Fruit fly (Drosophila melanogaster) whole organism, embryonic: ENCODE results near the gene Erk7.

Experiments
- Bgb ChIP-seq: fragments of 200-800 bp; sonication (Bioruptor generic); IDR thresholded peaks from 2 replicates; pipeline ENCODE4 v1.3.6; 2022; ENCODE audit warnings: missing biosample characterization, missing genetic modification characterization; ENCODE audit not compliant: partially characterized antibody
- Bteb2 ChIP-seq: fragments of 200-800 bp; sonication (Bioruptor generic); optimal IDR thresholded peaks from 2 replicates; lab custom pipeline; 2016; ENCODE audit warnings: missing biosample characterization, missing genetic modification characterization
- CG10959 ChIP-seq: fragments of 200-800 bp; sonication (Bioruptor generic); IDR thresholded peaks from 2 replicates; pipeline ENCODE4 v1.3.6; 2022; ENCODE audit warnings: missing biosample characterization, missing genetic modification characterization
- CG11247 ChIP-seq: fragments of 200-800 bp; sonication (Bioruptor generic); IDR thresholded peaks from 2 replicates; pipeline ENCODE4 v1.3.6; 2022; ENCODE audit warnings: missing biosample characterization, missing genetic modification characterization
- CG13287 ChIP-seq: fragments of 200-800 bp; sonication (Bioruptor generic); IDR thresholded peaks from 2 replicates; pipeline ENCODE4 v1.3.6; 2022; ENCODE audit warnings: missing biosample characterization, missing genetic modification characterization; ENCODE audit not compliant: partially characterized antibody
- CG13296 ChIP-seq: fragments of 200-800 bp; sonication (Bioruptor generic); optimal IDR thresholded peaks from 3 replicates; lab custom pipeline; 2018; ENCODE audit warnings: missing biosample characterization, mild to moderate bottlenecking, missing genetic modification characterization
- CG13775 ChIP-seq: fragments of 200-800 bp; sonication (Bioruptor generic); optimal IDR thresholded peaks from 3 replicates; lab custom pipeline; 2017; ENCODE audit warnings: missing biosample characterization, mild to moderate bottlenecking, missing genetic modification characterization
- CG14667 ChIP-seq: fragments of 200-800 bp; sonication (Bioruptor generic); IDR thresholded peaks from 2 replicates; pipeline ENCODE4 v1.3.6; 2022; ENCODE audit warnings: missing biosample characterization, missing genetic modification characterization
- CG14860 ChIP-seq: fragments of 200-800 bp; sonication (Bioruptor generic); IDR thresholded peaks from 3 replicates; pipeline ENCODE4 v1.3.6; 2022; ENCODE audit warnings: missing biosample characterization, missing genetic modification characterization; ENCODE audit not compliant: partially characterized antibody
- CG15269 ChIP-seq: fragments of 200-800 bp; sonication (Bioruptor generic); optimal IDR thresholded peaks from 2 replicates; lab custom pipeline; 2018; ENCODE audit warnings: missing biosample characterization, mild to moderate bottlenecking, missing genetic modification characterization, moderate library complexity
- CG17186 ChIP-seq: fragments of 200-800 bp; sonication (Bioruptor generic); optimal IDR thresholded peaks from 3 replicates; lab custom pipeline; 2017; ENCODE audit warnings: missing biosample characterization, missing genetic modification reagents, missing genetic modification characterization
- CG17385 ChIP-seq: fragments of 200-800 bp; sonication (Bioruptor generic); optimal IDR thresholded peaks from 3 replicates; lab custom pipeline; 2018; ENCODE audit warnings: missing biosample characterization, mild to moderate bottlenecking, missing genetic modification characterization
- CG17829 ChIP-seq: fragments of 200-800 bp; optimal IDR thresholded peaks from 2 replicates; lab custom pipeline; 2019; ENCODE audit warnings: missing biosample characterization, mild to moderate bottlenecking, missing genetic modification characterization, moderate library complexity
- CG3407 ChIP-seq: fragments of 200-800 bp; sonication (Bioruptor generic); optimal IDR thresholded peaks from 2 replicates; lab custom pipeline; 2018; ENCODE audit warnings: missing biosample characterization, mild to moderate bottlenecking, missing genetic modification characterization
- CG6791 ChIP-seq: fragments of 200-800 bp; sonication (Bioruptor generic); IDR thresholded peaks from 3 replicates; pipeline ENCODE4 v1.3.6; 2022; ENCODE audit warnings: missing biosample characterization, missing genetic modification characterization; ENCODE audit not compliant: partially characterized antibody
- CG8924 ChIP-seq: fragments of 200-800 bp; optimal IDR thresholded peaks from 3 replicates; lab custom pipeline; 2019; ENCODE audit warnings: missing biosample characterization, mild to moderate bottlenecking, missing genetic modification characterization, moderate library complexity
- CG9215 ChIP-seq: fragments of 200-800 bp; sonication (Bioruptor generic); IDR thresholded peaks from 2 replicates; pipeline ENCODE4 v1.3.6; 2022; ENCODE audit warnings: missing biosample characterization, missing genetic modification characterization
- CG9932 ChIP-seq: fragments of 200-800 bp; sonication (Bioruptor generic); IDR thresholded peaks from 2 replicates; pipeline ENCODE4 v1.3.6; 2022; ENCODE audit warnings: missing biosample characterization, missing genetic modification characterization
- D19B ChIP-seq: fragments of 200-800 bp; sonication (Bioruptor generic); optimal IDR thresholded peaks from 2 replicates; lab custom pipeline; 2017; ENCODE audit warnings: missing biosample characterization, mild to moderate bottlenecking, missing genetic modification characterization
- E2f2 ChIP-seq: fragments of 200-800 bp; sonication (Bioruptor generic); IDR thresholded peaks from 2 replicates; pipeline ENCODE4 v1.3.6; 2022; ENCODE audit warnings: missing biosample characterization, missing genetic modification characterization
- Ets65A ChIP-seq: fragments of 200-800 bp; sonication (Bioruptor generic); peaks from one replicate; lab custom pipeline; 2016; ENCODE audit warnings: missing biosample characterization, missing genetic modification characterization
- HmgZ ChIP-seq: fragments of 200-800 bp; sonication (Bioruptor generic); optimal IDR thresholded peaks from 2 replicates; lab custom pipeline; 2018; ENCODE audit warnings: missing biosample characterization, mild to moderate bottlenecking, missing genetic modification characterization
- Med ChIP-seq: fragments of 200-800 bp; sonication (Bioruptor generic); peaks from one replicate; lab custom pipeline; 2016; ENCODE audit warnings: missing biosample characterization, missing genetic modification characterization, mild to moderate bottlenecking, inconsistent platforms, moderate library complexity
- Myb ChIP-seq: fragments of 200-800 bp; sonication (Bioruptor generic); optimal IDR thresholded peaks from 2 replicates; lab custom pipeline; 2016; ENCODE audit warnings: missing biosample characterization, missing genetic modification characterization
- Rfx ChIP-seq: fragments of 200-800 bp; sonication (Bioruptor generic); IDR thresholded peaks from 2 replicates; pipeline ENCODE4 v1.3.6; 2022; ENCODE audit warnings: missing biosample characterization, missing genetic modification characterization
- bab2 ChIP-seq: fragments of 200-800 bp; sonication (Bioruptor generic); optimal IDR thresholded peaks from 2 replicates; lab custom pipeline; 2016; ENCODE audit warnings: missing biosample characterization, missing genetic modification characterization
- bsh ChIP-seq, 2 experiments: fragments of 200-800 bp; sonication (Bioruptor generic); optimal IDR thresholded peaks; 2 replicates each; lab custom pipeline; 2017 to 2018; ENCODE audit warnings: mild to moderate bottlenecking in 2 of 2, missing biosample characterization in 2 of 2, missing genetic modification characterization in 2 of 2, moderate library complexity in 1 of 2
- crc ChIP-seq: fragments of 200-800 bp; sonication (Bioruptor generic); optimal IDR thresholded peaks from 2 replicates; lab custom pipeline; 2016; ENCODE audit warnings: missing biosample characterization, missing genetic modification characterization
- croc ChIP-seq: fragments of 200-800 bp; sonication (Bioruptor generic); conservative IDR thresholded peaks from 3 replicates; pipeline ENCODE4 v1.3.6; 2022; ENCODE audit warnings: missing biosample characterization, missing genetic modification characterization
- ftz-f1 ChIP-seq: fragments of 200-800 bp; sonication (Bioruptor generic); optimal IDR thresholded peaks from 2 replicates; lab custom pipeline; 2016; ENCODE audit warnings: missing biosample characterization, missing genetic modification characterization
- gsb ChIP-seq: fragments of 200-800 bp; sonication (Bioruptor generic); IDR thresholded peaks from 2 replicates; pipeline ENCODE4 v1.3.6; 2022; ENCODE audit warnings: missing biosample characterization, missing genetic modification characterization
- insv ChIP-seq, 2 experiments: fragments of 200-800 bp; sonication (Bioruptor generic); optimal IDR thresholded peaks; 3 replicates each; lab custom pipeline; 2016 to 2018; ENCODE audit warnings: missing biosample characterization in 2 of 2, missing genetic modification characterization in 2 of 2
- inv ChIP-seq: fragments of 200-800 bp; sonication (Bioruptor generic); IDR thresholded peaks from 2 replicates; pipeline ENCODE4 v1.3.6; 2022; ENCODE audit warnings: missing biosample characterization, missing genetic modification characterization; ENCODE audit not compliant: partially characterized antibody
- kay ChIP-seq: fragments of 200-800 bp; sonication (Bioruptor generic); optimal IDR thresholded peaks from 2 replicates; lab custom pipeline; 2016; ENCODE audit warnings: missing biosample characterization, missing genetic modification characterization
- lilli ChIP-seq: fragments of 200-800 bp; sonication (Bioruptor generic); optimal IDR thresholded peaks from 3 replicates; lab custom pipeline; 2016; ENCODE audit warnings: missing biosample characterization, missing genetic modification characterization
- nerfin-2 ChIP-seq: fragments of 200-800 bp; sonication (Bioruptor generic); IDR thresholded peaks from 2 replicates; pipeline ENCODE4 v1.3.6; 2022; ENCODE audit warnings: missing biosample characterization, missing genetic modification characterization; ENCODE audit not compliant: partially characterized antibody
- prd ChIP-seq, 3 experiments: fragments of >200 bp in 2 of 3; fragments of 200-800 bp in 1 of 3; sonication (Bioruptor generic) in 1 of 3; optimal IDR thresholded peaks in 2 of 3; IDR thresholded peaks in 1 of 3; 2 replicates in 2 of 3; 3 replicates in 1 of 3; pipeline versions ENCODE4 v1.3.6 to Lab custom; 2017 to 2022; ENCODE audit warnings: missing biosample characterization in 1 of 3, missing genetic modification characterization in 1 of 3
- pzg ChIP-seq: fragments of 200-800 bp; sonication (Bioruptor generic); optimal IDR thresholded peaks from 3 replicates; lab custom pipeline; 2018; ENCODE audit warnings: missing biosample characterization, mild to moderate bottlenecking, missing genetic modification characterization, moderate library complexity
- repo ChIP-seq: fragments of 200-800 bp; sonication (Bioruptor generic); optimal IDR thresholded peaks from 2 replicates; lab custom pipeline; 2016; ENCODE audit warnings: missing biosample characterization, missing genetic modification characterization
- stwl ChIP-seq: fragments of 200-800 bp; sonication (Bioruptor generic); optimal IDR thresholded peaks from 3 replicates; lab custom pipeline; 2018; ENCODE audit warnings: missing biosample characterization, mild to moderate bottlenecking, missing genetic modification characterization, moderate library complexity
- unpg ChIP-seq: fragments of 200-800 bp; sonication (Bioruptor generic); optimal IDR thresholded peaks from 3 replicates; lab custom pipeline; 2018; ENCODE audit warnings: missing biosample characterization, mild to moderate bottlenecking, missing genetic modification characterization, moderate library complexity

Gene Erk7

dm6 chrX:9232199-9232598, 35.3 kb downstream of the Erk7 start, which contains the start of gene CG12121 (continued):
- TF ChIP-seq bsh (GFP tag; optimal IDR thresholded peaks at IDR 0.05; lab: Kevin White, UChicago) (no peak), inv (GFP tag; lab: Robert Waterston, UW) (peak; percentile 46; the same call in 1 of the 2 replicates), CG9932 (no peak), Med (peak; percentile 67), CG13287 (GFP tag; lab: Robert Waterston, UW) (peak; percentile 82), croc (GFP tag; lab: Robert Waterston, UW) (no peak), Myb (GFP tag; lab: Kevin White, UChicago) (peak; percentile 94), insv (GFP tag; optimal IDR thresholded peaks at IDR 0.05; lab: Kevin White, UChicago) (no peak), CG13775 (GFP tag; lab: Kevin White, UChicago) (no peak), HmgZ (tag; lab: Kevin White, UChicago) (peak; percentile 6), Bteb2 (GFP tag; lab: Kevin White, UChicago) (no peak), CG17829 (tag; lab: Kevin White, UChicago) (peak; percentile 18), CG17385 (GFP tag; lab: Kevin White, UChicago) (no peak), E2f2 (GFP tag; lab: Robert Waterston, UW) (peak; percentile 89), lilli (GFP tag; lab: Kevin White, UChicago) (no peak), kay (GFP tag; lab: Kevin White, UChicago) (no peak), CG15269 (tag; lab: Kevin White, UChicago) (no peak), Rfx (GFP tag; lab: Robert Waterston, UW) (no peak), CG17186 (no peak), bab2 (GFP tag; lab: Kevin White, UChicago) (no peak), CG13296 (GFP tag; lab: Kevin White, UChicago) (no peak), CG14667 (GFP tag; lab: Robert Waterston, UW) (no peak), CG6791 (GFP tag; lab: Robert Waterston, UW) (peak; percentile 80), D19B (no peak), gsb (no peak), stwl (tag; lab: Kevin White, UChicago) (peak; percentile 53), crc (no peak), ftz-f1 (GFP tag; lab: Kevin White, UChicago) (peak; percentile 44), CG14860 (peak; percentile 56; the same call in 2 of the 3 replicates), repo (GFP tag; lab: Kevin White, UChicago) (no peak), prd (optimal IDR thresholded peaks at IDR 0.05; lab: Kevin White, UChicago) (no peak), prd (GFP tag; IDR thresholded peaks at IDR 0.05; lab: Robert Waterston, UW) (no peak), CG11247 (GFP tag; lab: Robert Waterston, UW) (no peak), Bgb (GFP tag; lab: Robert Waterston, UW) (peak; percentile 80), CG9215 (GFP tag; lab: Robert Waterston, UW) (no peak), Ets65A (GFP tag; lab: Kevin White, UChicago) (no peak), nerfin-2 (peak; percentile 72), CG8924 (no peak), CG10959 (GFP tag; lab: Robert Waterston, UW) (no peak), CG3407 (GFP tag; lab: Kevin White, UChicago) (no peak), pzg (GFP tag; lab: Kevin White, UChicago) (peak; percentile 84)

- TF ChIP-seq unpg (GFP tag; lab: Kevin White, UChicago), result no peak
Measured at dm6 chrX:9226837-9227236, 40.7 kb downstream of the Erk7 start, which contains the start of gene Gr8a. Gene Gr8a (plus strand): TSS chrX:9227137.
